Fruit fly (Drosophila melanogaster) whole organism, adult: ENCODE data around the gene Sarm.
A peak's percentile ranks its signal among the peaks of the same experiment; 100 is the strongest.

Experiments
- CG11617 ChIP-seq: fragments of 200-800 bp; sonication (Bioruptor generic); optimal IDR thresholded peaks from 2 replicates; lab custom pipeline; 2017; ENCODE audit warnings: mild to moderate bottlenecking, missing biosample characterization, missing genetic modification reagents, missing genetic modification characterization
- CG12768 ChIP-seq: fragments of 200-800 bp; sonication (Bioruptor generic); optimal IDR thresholded peaks from 2 replicates; lab custom pipeline; 2017; ENCODE audit warnings: missing biosample characterization, missing genetic modification characterization, mild to moderate bottlenecking, moderate library complexity, missing genetic modification reagents
- CG14711 ChIP-seq: fragments of 200-800 bp; sonication (Bioruptor generic); optimal IDR thresholded peaks from 2 replicates; lab custom pipeline; 2018; ENCODE audit warnings: missing biosample characterization, mild to moderate bottlenecking, missing genetic modification characterization, moderate library complexity
- CG1620 ChIP-seq: fragments of 200-800 bp; sonication (Bioruptor generic); optimal IDR thresholded peaks from 2 replicates; lab custom pipeline; 2016; ENCODE audit warnings: missing biosample characterization, missing genetic modification characterization
- CG33017 ChIP-seq: fragments of 200-800 bp; sonication (Bioruptor generic); optimal IDR thresholded peaks from 2 replicates; lab custom pipeline; 2018; ENCODE audit warnings: missing biosample characterization, mild to moderate bottlenecking, missing genetic modification characterization, moderate library complexity
- CG5204 ChIP-seq: fragments of 200-800 bp; sonication (Bioruptor generic); optimal IDR thresholded peaks from 2 replicates; lab custom pipeline; 2016; ENCODE audit warnings: missing biosample characterization, missing genetic modification characterization
- CG7045 ChIP-seq: fragments of 200-800 bp; sonication (Bioruptor generic); optimal IDR thresholded peaks from 2 replicates; lab custom pipeline; 2017; ENCODE audit warnings: missing biosample characterization, mild to moderate bottlenecking, missing genetic modification characterization
- CG7101 ChIP-seq: fragments of 200-800 bp; sonication (Bioruptor generic); optimal IDR thresholded peaks from 2 replicates; lab custom pipeline; 2018; ENCODE audit warnings: missing biosample characterization, mild to moderate bottlenecking, missing genetic modification characterization, moderate library complexity
- Clk ChIP-seq: fragments of 200-800 bp; sonication (Bioruptor generic); optimal IDR thresholded peaks from 2 replicates; lab custom pipeline; 2017; ENCODE audit warnings: missing biosample characterization, missing genetic modification characterization
- Crg-1 ChIP-seq: fragments of 200-800 bp; sonication (Bioruptor generic); optimal IDR thresholded peaks from 2 replicates; lab custom pipeline; 2016; ENCODE audit warnings: missing biosample characterization, missing genetic modification characterization
- Hr96 ChIP-seq: fragments of 200-800 bp; sonication (Bioruptor generic); optimal IDR thresholded peaks from 2 replicates; lab custom pipeline; 2016; ENCODE audit warnings: missing biosample characterization, missing genetic modification characterization
- Mnt ChIP-seq: fragments of 200-800 bp; sonication (Bioruptor generic); optimal IDR thresholded peaks from 2 replicates; lab custom pipeline; 2016; ENCODE audit warnings: missing biosample characterization, mild to moderate bottlenecking, missing genetic modification characterization
- bab1 ChIP-seq: fragments of 200-800 bp; sonication (Bioruptor generic); optimal IDR thresholded peaks from 3 replicates; lab custom pipeline; 2019; ENCODE audit warnings: missing biosample characterization, mild to moderate bottlenecking, missing genetic modification characterization, moderate library complexity
- cic ChIP-seq: fragments of 200-800 bp; sonication (Bioruptor generic); optimal IDR thresholded peaks from 2 replicates; lab custom pipeline; 2017; ENCODE audit warnings: missing biosample characterization, mild to moderate bottlenecking, missing genetic modification characterization, moderate library complexity
- cnc ChIP-seq, 2 experiments: fragments of >200 bp; optimal IDR thresholded peaks; 2 replicates each; lab custom pipeline; 2017
- kay ChIP-seq: fragments of 200-800 bp; sonication (Bioruptor generic); peaks from one replicate; lab custom pipeline; 2016; ENCODE audit warnings: missing biosample characterization, missing genetic modification characterization, borderline replicate concordance
- ovo ChIP-seq: fragments of 200-800 bp; sonication (Bioruptor generic); optimal IDR thresholded peaks from 2 replicates; lab custom pipeline; 2016; ENCODE audit warnings: missing biosample characterization, missing genetic modification characterization
- pad ChIP-seq: fragments of 200-800 bp; sonication (Bioruptor generic); optimal IDR thresholded peaks from 3 replicates; lab custom pipeline; 2017; ENCODE audit warnings: missing biosample characterization, missing genetic modification characterization, mild to moderate bottlenecking, moderate library complexity, missing genetic modification reagents
- tj ChIP-seq: fragments of 200-800 bp; sonication (Bioruptor generic); optimal IDR thresholded peaks from 3 replicates; lab custom pipeline; 2017; ENCODE audit warnings: missing biosample characterization, mild to moderate bottlenecking, missing genetic modification characterization, moderate library complexity
- toe ChIP-seq: fragments of 200-800 bp; sonication (Bioruptor generic); optimal IDR thresholded peaks from 2 replicates; lab custom pipeline; 2016; ENCODE audit warnings: missing biosample characterization, missing genetic modification characterization

Gene Sarm

DNA sequence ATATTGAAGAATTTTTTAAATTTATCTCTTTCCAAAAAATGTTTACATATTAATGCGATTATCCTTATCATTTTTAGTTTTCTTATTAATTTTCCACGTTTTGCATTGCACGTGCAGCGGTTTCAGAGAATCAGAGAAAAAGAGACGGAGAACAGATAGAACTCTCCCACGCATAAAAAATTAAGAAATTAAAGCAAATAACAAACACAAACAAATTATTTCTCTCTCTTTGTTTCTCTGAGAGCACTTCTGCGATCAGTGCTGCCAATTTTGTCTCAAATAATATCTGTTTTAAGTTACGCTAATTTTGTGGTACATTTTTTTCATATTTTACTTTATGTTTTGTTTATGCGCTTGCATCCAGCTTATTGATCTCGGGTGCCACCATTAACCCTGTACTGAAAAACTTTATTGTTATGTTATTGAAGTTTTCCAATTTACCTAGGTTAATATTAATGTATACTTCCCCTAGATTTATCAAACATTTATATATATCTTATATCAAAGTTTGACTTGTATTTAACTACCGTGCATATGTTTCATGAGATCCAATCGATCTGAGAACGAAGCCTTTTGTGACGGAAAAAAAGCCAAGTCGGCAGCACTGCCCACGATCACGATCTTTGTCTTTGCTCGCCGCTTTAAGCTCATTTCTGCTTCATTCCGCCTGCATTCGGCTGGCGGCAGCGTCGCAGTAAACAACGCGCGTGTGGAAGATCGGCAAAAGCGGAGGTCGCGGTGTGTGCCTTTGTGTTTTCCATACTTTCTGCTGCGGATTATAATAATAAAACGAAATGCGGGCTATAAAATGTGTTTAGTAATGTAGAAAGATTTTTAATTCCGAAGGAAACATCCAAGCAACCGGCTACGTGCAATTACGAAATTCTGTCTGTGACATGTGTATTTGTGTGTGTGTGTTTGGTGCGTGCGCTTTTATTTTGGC lies at the start of gene Sarm:
Gene Sarm, plus strand, starts transcription at position 661 of the 943 bp plus-strand sequence.
- TF ChIP-seq CG11617 (GFP tag; lab: Kevin White, UChicago) (peak; percentile 59), toe (GFP tag; lab: Kevin White, UChicago) (peak; percentile 21), ovo (GFP tag; lab: Kevin White, UChicago) (no peak), kay (GFP tag; lab: Kevin White, UChicago) (no peak), Clk (GFP tag; lab: Kevin White, UChicago) (no peak), CG5204 (GFP tag; lab: Kevin White, UChicago) (no peak), tj (peak; percentile 37), CG7045 (GFP tag; lab: Kevin White, UChicago) (no peak), bab1 (GFP tag; lab: Kevin White, UChicago) (peak; percentile 22), Mnt (GFP tag; lab: Kevin White, UChicago) (peak; percentile 60), cnc (optimal IDR thresholded peaks at IDR 0.05; lab: Kevin White, UChicago) (no peak), pad (peak; percentile 45), CG14711 (tag; lab: Kevin White, UChicago) (peak; percentile 17), Crg-1 (peak; percentile 12), CG1620 (peak; percentile 43), CG12768 (GFP tag; lab: Kevin White, UChicago) (peak; percentile 30), Hr96 (no peak)

DNA sequence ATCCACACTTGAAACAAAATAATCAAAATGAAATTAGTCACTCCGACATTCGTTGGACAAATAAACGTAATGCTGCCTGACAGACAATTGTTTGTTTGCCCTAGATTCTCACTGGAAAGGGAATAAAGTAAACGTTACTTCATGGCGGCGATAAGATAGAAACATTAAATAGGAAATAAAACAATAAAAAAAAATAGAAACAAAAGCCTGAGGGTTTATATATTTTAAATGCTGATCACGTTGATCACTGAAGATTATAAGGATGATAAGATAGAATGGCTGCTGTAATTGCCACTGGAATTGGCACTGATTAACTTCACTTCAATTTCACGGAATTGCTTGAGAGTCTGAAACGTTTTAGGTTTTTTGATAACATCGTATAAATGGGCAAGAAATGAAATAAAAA lies 45.0 kb upstream of the Sarm start:
- TF ChIP-seq CG12768 (GFP tag; lab: Kevin White, UChicago) (peak; percentile 28), kay (GFP tag; lab: Kevin White, UChicago) (peak; percentile 82), Crg-1 (no peak), cic (GFP tag; lab: Kevin White, UChicago) (peak; percentile 23), CG5204 (GFP tag; lab: Kevin White, UChicago) (no peak), CG11617 (GFP tag; lab: Kevin White, UChicago) (peak; percentile 15), cnc (optimal IDR thresholded peaks at IDR 0.05; lab: Kevin White, UChicago) (no peak), Mnt (GFP tag; lab: Kevin White, UChicago) (no peak), toe (GFP tag; lab: Kevin White, UChicago) (no peak), ovo (GFP tag; lab: Kevin White, UChicago) (peak; percentile 24), CG7101 (peak; percentile 32), pad (no peak), CG7045 (GFP tag; lab: Kevin White, UChicago) (peak; percentile 50), CG33017 (tag; lab: Kevin White, UChicago) (peak; percentile 60), Hr96 (no peak), tj (peak; percentile 7), bab1 (GFP tag; lab: Kevin White, UChicago) (no peak), CG14711 (tag; lab: Kevin White, UChicago) (peak; percentile 12), CG1620 (no peak), Clk (GFP tag; lab: Kevin White, UChicago) (no peak)

DNA sequence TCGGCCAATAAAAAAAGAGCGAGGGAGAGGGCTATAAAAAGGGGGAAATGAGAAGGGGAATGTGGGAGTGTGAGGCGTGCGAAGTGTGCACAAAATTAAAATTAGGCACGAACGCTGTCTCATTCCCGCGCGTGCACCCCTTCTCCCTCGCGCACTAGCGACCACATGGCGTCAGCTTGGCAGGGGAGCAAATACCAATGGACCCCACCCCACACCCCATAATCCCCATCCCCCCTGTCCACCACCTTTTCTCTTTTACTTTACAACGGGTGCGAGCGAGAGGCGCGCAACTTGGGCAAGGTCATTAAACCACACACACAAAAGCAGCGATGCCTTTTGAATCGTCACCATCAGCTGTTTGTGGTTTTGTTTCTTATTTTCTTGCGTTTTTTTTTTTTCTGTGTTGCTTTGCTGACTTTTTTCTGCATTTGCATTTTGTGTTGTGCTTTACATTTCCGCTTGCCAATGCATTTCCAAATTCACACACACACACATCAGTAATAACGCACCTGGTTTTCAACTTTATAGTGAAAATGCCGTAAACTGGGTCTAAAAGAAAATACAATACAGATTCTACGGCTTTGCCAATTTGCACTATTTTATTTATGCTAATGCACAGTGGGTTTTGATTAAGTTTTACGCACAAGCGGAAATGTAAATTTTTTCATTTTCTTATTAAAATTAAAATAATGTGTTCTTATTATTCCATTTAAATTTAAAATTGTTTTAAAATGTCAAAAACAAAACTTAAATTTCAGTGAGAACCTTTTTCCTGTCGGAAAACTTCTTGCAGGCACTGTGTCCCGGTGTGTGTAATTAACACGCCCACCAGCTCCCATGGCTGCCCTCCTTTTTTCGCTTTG lies 39.2 kb upstream of the Sarm start:
- TF ChIP-seq pad: peak; percentile 40
- no peak for TF ChIP-seq Mnt (GFP tag; lab: Kevin White, UChicago)
- TF ChIP-seq Crg-1: no peak
- peak; percentile 43 for TF ChIP-seq CG33017 (tag; lab: Kevin White, UChicago)
- TF ChIP-seq CG11617 (GFP tag; lab: Kevin White, UChicago): peak; percentile 37
- TF ChIP-seq CG7045 (GFP tag; lab: Kevin White, UChicago): peak; percentile 66
- TF ChIP-seq CG7101: peak; percentile 46
- peak; percentile 17 for TF ChIP-seq CG12768 (GFP tag; lab: Kevin White, UChicago)
- peak; percentile 77 for TF ChIP-seq bab1 (GFP tag; lab: Kevin White, UChicago)
- peak; percentile 67 for TF ChIP-seq CG14711 (tag; lab: Kevin White, UChicago)
- no peak for TF ChIP-seq cic (GFP tag; lab: Kevin White, UChicago)
- peak; percentile 4 for TF ChIP-seq CG5204 (GFP tag; lab: Kevin White, UChicago)
- TF ChIP-seq Clk (GFP tag; lab: Kevin White, UChicago): peak; percentile 40
- peak; percentile 95 for TF ChIP-seq tj
- TF ChIP-seq kay (GFP tag; lab: Kevin White, UChicago): no peak
- TF ChIP-seq CG1620: peak; percentile 32

DNA sequence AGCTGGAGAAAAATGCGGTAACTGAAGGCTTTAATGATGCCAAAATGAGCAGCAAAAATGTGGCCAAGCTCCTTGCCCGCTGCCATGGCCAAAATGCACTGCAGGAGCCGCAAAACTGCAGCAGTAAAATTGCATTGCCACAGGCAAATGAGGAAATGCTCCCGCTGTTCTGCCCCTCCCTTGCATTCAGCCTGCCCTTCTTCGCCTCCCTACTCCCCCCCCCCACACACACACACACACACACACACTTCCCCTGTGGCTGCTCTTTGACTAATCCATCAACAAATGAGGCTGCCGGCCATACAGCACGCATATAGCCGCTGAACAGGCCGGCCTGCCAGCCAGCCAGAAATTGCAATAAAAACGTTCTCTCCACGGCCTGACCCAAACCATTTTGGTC lies 36.5 kb upstream of the Sarm start:
- TF ChIP-seq toe (GFP tag; lab: Kevin White, UChicago): no peak
- no peak for TF ChIP-seq Clk (GFP tag; lab: Kevin White, UChicago)
- no peak for TF ChIP-seq CG7101
- TF ChIP-seq CG1620: no peak
- TF ChIP-seq cic (GFP tag; lab: Kevin White, UChicago): no peak
- no peak for TF ChIP-seq CG7045 (GFP tag; lab: Kevin White, UChicago)

DNA sequence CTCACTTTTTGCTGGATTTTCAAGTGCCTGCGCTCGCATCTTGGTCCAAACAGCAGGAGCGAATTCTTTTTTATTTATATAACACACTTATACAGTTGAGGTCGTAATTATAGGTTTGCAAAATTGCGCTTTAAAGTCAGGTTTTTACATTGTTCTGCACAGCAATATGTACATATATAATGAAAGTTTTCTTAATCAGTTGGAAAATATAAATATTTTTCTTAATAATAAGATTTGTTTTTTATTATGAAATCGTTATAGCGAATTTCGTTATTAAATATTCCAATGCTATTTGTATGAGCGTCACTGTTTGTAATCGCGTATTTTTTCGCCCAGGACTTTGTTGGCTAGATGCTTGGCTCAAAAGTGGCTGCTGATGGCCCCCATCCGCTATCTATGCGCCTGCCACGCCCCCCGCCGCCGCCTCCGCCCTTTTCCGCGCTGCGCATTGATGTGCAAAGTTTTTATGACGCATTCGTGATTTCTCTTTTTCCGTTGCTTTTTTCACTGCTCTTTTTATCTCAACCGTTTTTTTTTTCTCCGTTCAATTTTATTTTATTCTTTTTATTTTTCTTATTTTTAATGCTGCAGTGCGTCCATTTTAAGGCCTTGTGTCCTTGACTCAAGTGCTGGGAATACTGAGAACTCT lies 35.9 kb upstream of the Sarm start:
- no peak for TF ChIP-seq Hr96
- TF ChIP-seq CG12768 (GFP tag; lab: Kevin White, UChicago): peak; percentile 15
- peak; percentile 17 for TF ChIP-seq kay (GFP tag; lab: Kevin White, UChicago)
